Fruit fly (Drosophila melanogaster) whole organism, prepupa: Measurements from ENCODE around the gene CG3402.

Experiments
- Blimp-1 ChIP-seq: fragments of 200-800 bp; sonication (Bioruptor generic); optimal IDR thresholded peaks from 3 replicates; lab custom pipeline; 2017; ENCODE audit warnings: missing biosample characterization, missing genetic modification characterization, mild to moderate bottlenecking, moderate library complexity, missing genetic modification reagents
- CG10631 ChIP-seq: fragments of 200-800 bp; sonication (Bioruptor generic); optimal IDR thresholded peaks from 2 replicates; lab custom pipeline; 2016; ENCODE audit warnings: missing biosample characterization, missing genetic modification characterization
- CG10669 ChIP-seq: fragments of 200-800 bp; sonication (Bioruptor generic); optimal IDR thresholded peaks from 3 replicates; lab custom pipeline; 2018; ENCODE audit warnings: missing biosample characterization, mild to moderate bottlenecking, missing genetic modification characterization, moderate library complexity
- CG11902 ChIP-seq: fragments of 200-800 bp; sonication (Bioruptor generic); optimal IDR thresholded peaks from 3 replicates; lab custom pipeline; 2016; ENCODE audit warnings: missing biosample characterization, missing genetic modification characterization
- CG15336 ChIP-seq: fragments of 200-800 bp; sonication (Bioruptor generic); IDR thresholded peaks from 2 replicates; pipeline ENCODE4 v1.3.6; 2022; ENCODE audit warnings: missing biosample characterization, missing genetic modification characterization
- CG1621 ChIP-seq: fragments of 200-800 bp; sonication (Bioruptor generic); optimal IDR thresholded peaks from 3 replicates; lab custom pipeline; 2018; ENCODE audit warnings: missing biosample characterization, mild to moderate bottlenecking, missing genetic modification characterization
- CG16779 ChIP-seq: fragments of 200-800 bp; sonication (Bioruptor generic); optimal IDR thresholded peaks from 3 replicates; lab custom pipeline; 2017; ENCODE audit warnings: missing biosample characterization, mild to moderate bottlenecking, missing genetic modification characterization
- CG31627 ChIP-seq: fragments of 200-800 bp; sonication (Bioruptor generic); optimal IDR thresholded peaks from 3 replicates; lab custom pipeline; 2016; ENCODE audit warnings: missing biosample characterization, missing genetic modification characterization
- CG32006 ChIP-seq: fragments of 200-800 bp; sonication (Bioruptor generic); optimal IDR thresholded peaks from 3 replicates; lab custom pipeline; 2017; ENCODE audit warnings: missing biosample characterization, mild to moderate bottlenecking, missing genetic modification characterization
- CG34406 ChIP-seq: fragments of 200-800 bp; sonication (Bioruptor generic); optimal IDR thresholded peaks from 3 replicates; lab custom pipeline; 2016; ENCODE audit warnings: missing biosample characterization, missing genetic modification characterization
- CG3919 ChIP-seq: fragments of 200-800 bp; sonication (Bioruptor generic); optimal IDR thresholded peaks from 3 replicates; lab custom pipeline; 2016; ENCODE audit warnings: missing biosample characterization, missing genetic modification characterization
- CG4318 ChIP-seq: fragments of 200-800 bp; sonication (Bioruptor generic); optimal IDR thresholded peaks from 3 replicates; lab custom pipeline; 2017; ENCODE audit warnings: missing biosample characterization, mild to moderate bottlenecking, missing genetic modification characterization
- CG6163 ChIP-seq: fragments of 200-800 bp; sonication (Bioruptor generic); IDR thresholded peaks from 3 replicates; pipeline ENCODE4 v1.3.6; 2022; ENCODE audit warnings: missing biosample characterization, missing genetic modification characterization
- CG6276 ChIP-seq: fragments of 200-800 bp; sonication (Bioruptor generic); optimal IDR thresholded peaks from 2 replicates; lab custom pipeline; 2017; ENCODE audit warnings: missing biosample characterization, mild to moderate bottlenecking, missing genetic modification characterization
- CG6792 ChIP-seq: fragments of 200-800 bp; sonication (Bioruptor generic); optimal IDR thresholded peaks from 3 replicates; lab custom pipeline; 2016; ENCODE audit warnings: missing biosample characterization, missing genetic modification characterization
- CG6808 ChIP-seq: fragments of 200-800 bp; sonication (Bioruptor generic); optimal IDR thresholded peaks from 3 replicates; lab custom pipeline; 2017; ENCODE audit warnings: missing biosample characterization, missing genetic modification characterization, mild to moderate bottlenecking, moderate library complexity, missing genetic modification reagents
- CG6854 ChIP-seq: fragments of 200-800 bp; sonication (Bioruptor generic); optimal IDR thresholded peaks from 2 replicates; lab custom pipeline; 2017; ENCODE audit warnings: missing biosample characterization, mild to moderate bottlenecking, missing genetic modification characterization
- CG7368 ChIP-seq: fragments of 200-800 bp; sonication (Bioruptor generic); optimal IDR thresholded peaks from 3 replicates; lab custom pipeline; 2016; ENCODE audit warnings: missing biosample characterization, missing genetic modification characterization
- CG8119 ChIP-seq: fragments of 200-800 bp; sonication (Bioruptor generic); IDR thresholded peaks from 3 replicates; pipeline ENCODE4 v1.3.6; 2022; ENCODE audit warnings: missing biosample characterization, missing genetic modification characterization
- CG8319 ChIP-seq: fragments of 200-800 bp; sonication (Bioruptor generic); optimal IDR thresholded peaks from 3 replicates; lab custom pipeline; 2016; ENCODE audit warnings: missing biosample characterization, missing genetic modification characterization
- CG9139 ChIP-seq: fragments of 200-800 bp; sonication (Bioruptor generic); optimal IDR thresholded peaks from 3 replicates; lab custom pipeline; 2017; ENCODE audit warnings: missing biosample characterization, mild to moderate bottlenecking, missing genetic modification characterization
- Eip78C ChIP-seq: fragments of 200-800 bp; sonication (Bioruptor generic); peaks from one replicate; lab custom pipeline; 2016; ENCODE audit warnings: missing biosample characterization, missing genetic modification characterization
- Eip93F ChIP-seq: fragments of 200-800 bp; sonication (Bioruptor generic); optimal IDR thresholded peaks from 2 replicates; lab custom pipeline; 2016; ENCODE audit warnings: missing biosample characterization, mild to moderate bottlenecking, missing genetic modification characterization
- Ets21C ChIP-seq: fragments of 200-800 bp; sonication (Bioruptor generic); optimal IDR thresholded peaks from 3 replicates; lab custom pipeline; 2016; ENCODE audit warnings: missing biosample characterization, missing genetic modification characterization
- Ets96B ChIP-seq: fragments of 200-800 bp; optimal IDR thresholded peaks from 2 replicates; lab custom pipeline; 2019; ENCODE audit warnings: missing biosample characterization, mild to moderate bottlenecking, missing genetic modification characterization, moderate library complexity
- Gug ChIP-seq: fragments of 200-800 bp; sonication (Bioruptor generic); IDR thresholded peaks from 2 replicates; pipeline ENCODE4 v1.3.6; 2022; ENCODE audit warnings: missing biosample characterization, missing genetic modification characterization
- Hr39 ChIP-seq: fragments of 200-800 bp; sonication (Bioruptor generic); optimal IDR thresholded peaks from 2 replicates; lab custom pipeline; 2016; ENCODE audit warnings: missing biosample characterization, missing genetic modification characterization
- Lpt ChIP-seq: fragments of 200-800 bp; sonication (Bioruptor generic); optimal IDR thresholded peaks from 3 replicates; lab custom pipeline; 2016; ENCODE audit warnings: missing biosample characterization, missing genetic modification characterization
- Met ChIP-seq: fragments of 200-800 bp; sonication (Bioruptor generic); optimal IDR thresholded peaks from 3 replicates; lab custom pipeline; 2016; ENCODE audit warnings: missing biosample characterization, missing genetic modification characterization
- OdsH ChIP-seq: fragments of 200-800 bp; sonication (Bioruptor generic); optimal IDR thresholded peaks from 3 replicates; lab custom pipeline; 2016; ENCODE audit warnings: missing biosample characterization, missing genetic modification characterization
- Sox15 ChIP-seq: fragments of 200-800 bp; sonication (Bioruptor generic); optimal IDR thresholded peaks from 3 replicates; lab custom pipeline; 2016; ENCODE audit warnings: missing biosample characterization, missing genetic modification characterization
- achi ChIP-seq: fragments of 200-800 bp; sonication (Bioruptor generic); optimal IDR thresholded peaks from 3 replicates; lab custom pipeline; 2016; ENCODE audit warnings: missing biosample characterization, missing genetic modification characterization
- acj6 ChIP-seq: fragments of 200-800 bp; sonication (Bioruptor generic); optimal IDR thresholded peaks from 3 replicates; lab custom pipeline; 2016; ENCODE audit warnings: missing biosample characterization, missing genetic modification characterization
- cyc ChIP-seq: fragments of 200-800 bp; sonication (Bioruptor generic); optimal IDR thresholded peaks from 3 replicates; lab custom pipeline; 2016; ENCODE audit warnings: missing biosample characterization, missing genetic modification characterization
- dac ChIP-seq: fragments of 200-800 bp; sonication (Bioruptor generic); optimal IDR thresholded peaks from 2 replicates; lab custom pipeline; 2017; ENCODE audit warnings: missing biosample characterization, mild to moderate bottlenecking, missing genetic modification characterization
- eg ChIP-seq: fragments of 200-800 bp; sonication (Bioruptor generic); IDR thresholded peaks from 3 replicates; pipeline ENCODE4 v1.3.6; 2022; ENCODE audit warnings: missing biosample characterization, missing genetic modification characterization
- fd59A ChIP-seq: fragments of 200-800 bp; sonication (Bioruptor generic); optimal IDR thresholded peaks from 2 replicates; lab custom pipeline; 2017; ENCODE audit warnings: missing biosample characterization, mild to moderate bottlenecking, missing genetic modification characterization, missing genetic modification reagents
- fd85E ChIP-seq: fragments of 200-800 bp; sonication (Bioruptor generic); optimal IDR thresholded peaks from 3 replicates; lab custom pipeline; 2016; ENCODE audit warnings: missing biosample characterization, missing genetic modification characterization
- fkh ChIP-seq: fragments of 200-800 bp; sonication (Bioruptor generic); optimal IDR thresholded peaks from 3 replicates; lab custom pipeline; 2017; ENCODE audit warnings: missing biosample characterization, mild to moderate bottlenecking, missing genetic modification characterization, moderate library complexity
- lz ChIP-seq: fragments of 200-800 bp; sonication (Bioruptor generic); optimal IDR thresholded peaks from 3 replicates; lab custom pipeline; 2016; ENCODE audit warnings: missing biosample characterization, missing genetic modification characterization
- pdm3 ChIP-seq: fragments of 200-800 bp; sonication (Bioruptor generic); optimal IDR thresholded peaks from 3 replicates; lab custom pipeline; 2016; ENCODE audit warnings: missing biosample characterization, missing genetic modification characterization
- salr ChIP-seq, 2 experiments: fragments of 200-800 bp; sonication (Bioruptor generic); optimal IDR thresholded peaks; 3 replicates each; lab custom pipeline; 2016 to 2018; ENCODE audit warnings: missing biosample characterization in 2 of 2, missing genetic modification characterization in 2 of 2, mild to moderate bottlenecking in 1 of 2
- spab ChIP-seq: fragments of 200-800 bp; sonication (Bioruptor generic); optimal IDR thresholded peaks from 2 replicates; lab custom pipeline; 2017; ENCODE audit warnings: missing biosample characterization, mild to moderate bottlenecking, missing genetic modification characterization, missing genetic modification reagents
- svp ChIP-seq: fragments of 200-800 bp; sonication (Bioruptor generic); peaks from one replicate; lab custom pipeline; 2016; ENCODE audit warnings: missing biosample characterization, missing genetic modification characterization

The CG3402 gene

dm6 chr3L:627819-628601, 24.7 kb downstream of the CG3402 start (continued):
- peak; percentile 35; the same call in 1 of the 2 replicates for TF ChIP-seq Gug
- peak; percentile 27 for TF ChIP-seq acj6 (GFP tag; lab: Kevin White, UChicago)
- TF ChIP-seq Blimp-1 (GFP tag; lab: Kevin White, UChicago) = no peak
- peak; percentile 69 for TF ChIP-seq CG6276
- no peak for TF ChIP-seq fd59A (GFP tag; lab: Kevin White, UChicago)
- peak; percentile 66 for TF ChIP-seq CG6163 (GFP tag; lab: Robert Waterston, UW)
- peak; percentile 72 for TF ChIP-seq svp
- TF ChIP-seq CG4318 = peak; percentile 45
- peak; percentile 44 for TF ChIP-seq CG31627
- TF ChIP-seq, all 60 proteins: peak for 39

DNA sequence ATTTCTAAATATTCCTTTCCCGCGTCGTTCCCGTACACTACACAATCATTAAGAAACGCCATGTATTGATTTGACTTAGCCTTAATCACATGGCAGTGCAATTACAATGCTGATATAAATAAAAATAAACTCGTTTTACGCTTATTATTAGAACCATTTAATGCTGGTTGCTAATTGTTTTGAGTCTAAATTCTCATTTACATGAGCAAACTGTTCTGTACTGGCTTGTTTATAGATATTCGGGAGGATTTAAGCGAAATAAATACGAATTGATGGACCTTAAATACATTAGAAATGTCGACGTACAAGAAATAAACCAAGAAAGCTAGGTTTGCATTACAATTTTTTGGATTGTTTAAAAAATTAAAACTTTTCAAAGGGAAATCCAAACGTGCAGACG, 25.3 kb downstream of the CG3402 start:
- TF ChIP-seq svp (no peak), fd85E (GFP tag; lab: Kevin White, UChicago) (no peak), lz (GFP tag; lab: Kevin White, UChicago) (no peak), CG7368 (GFP tag; lab: Kevin White, UChicago) (no peak)

dm6 chr3L:626498-627369, 25.9 kb downstream of the CG3402 start:
- TF ChIP-seq CG3919 (peak; percentile 71), acj6 (GFP tag; lab: Kevin White, UChicago) (peak; percentile 41), Met (GFP tag; lab: Kevin White, UChicago) (peak; percentile 50), spab (peak; percentile 81), fd85E (GFP tag; lab: Kevin White, UChicago) (no peak), fd59A (GFP tag; lab: Kevin White, UChicago) (peak; percentile 43), Eip93F (GFP tag; lab: Kevin White, UChicago) (no peak), Blimp-1 (GFP tag; lab: Kevin White, UChicago) (peak; percentile 35), fkh (GFP tag; lab: Kevin White, UChicago) (peak; percentile 41), CG10631 (GFP tag; lab: Kevin White, UChicago) (peak; percentile 52), cyc (GFP tag; lab: Kevin White, UChicago) (peak; percentile 28), Hr39 (GFP tag; lab: Kevin White, UChicago) (peak; percentile 57), eg (peak; percentile 94), CG6163 (GFP tag; lab: Robert Waterston, UW) (peak; percentile 94), CG11902 (peak; percentile 23), dac (GFP tag; lab: Kevin White, UChicago) (peak; percentile 55), CG34406 (GFP tag; lab: Kevin White, UChicago) (peak; percentile 59), CG10669 (GFP tag; lab: Kevin White, UChicago) (peak; percentile 77), CG1621 (peak; percentile 85), achi (GFP tag; lab: Kevin White, UChicago) (peak; percentile 58), CG9139 (peak; percentile 92), svp (peak; percentile 70), CG6808 (peak; percentile 87), Sox15 (GFP tag; lab: Kevin White, UChicago) (peak; percentile 30), CG16779 (peak; percentile 90), OdsH (GFP tag; lab: Kevin White, UChicago) (peak; percentile 24), Eip78C (peak; percentile 57), salr (GFP tag; optimal IDR thresholded peaks at IDR 0.05; lab: Kevin White, UChicago) (peak; percentile 42 to 80), CG8319 (peak; percentile 24), Lpt (GFP tag; lab: Kevin White, UChicago) (peak; percentile 87), CG7368 (GFP tag; lab: Kevin White, UChicago) (peak; percentile 47), CG15336 (peak; percentile 74), CG6792 (peak; percentile 7), CG8119 (peak; percentile 82), CG6854 (peak; percentile 87), Ets96B (tag; lab: Kevin White, UChicago) (peak; percentile 68), pdm3 (GFP tag; lab: Kevin White, UChicago) (peak; percentile 57), CG32006 (GFP tag; lab: Kevin White, UChicago) (peak; percentile 56), Ets21C (GFP tag; lab: Kevin White, UChicago) (peak; percentile 17)
